Worm (Caenorhabditis elegans): ENCODE measurements around the gene srh-71.
"Not testable (repeated sequence)": the region's sequence is repeated elsewhere in the genome, so short reads cannot be mapped to it uniquely, and the experiment has no call there.

Gene srh-71

ce11 chrII:3118907-3119382 lies 4.4 kb upstream of the srh-71 start, which contains the start of gene T10D4.6:
T10D4.6 (plus strand) TSS chrII:3119332.
- no peak for TF ChIP-seq flt-1 (GFP tag; IDR thresholded peaks at IDR 0.05)
- no peak for TF ChIP-seq tab-1 (GFP tag; IDR thresholded peaks at IDR 0.05)
- peak; percentile 15 for TF ChIP-seq cog-1 (tag; optimal IDR thresholded peaks at IDR 0.05)
- TF ChIP-seq T22C8.4 (GFP tag; IDR thresholded peaks at IDR 0.05): peak; percentile 53
- no peak for TF ChIP-seq ref-1 (GFP tag; conservative IDR thresholded peaks at IDR 0.05)

- TF ChIP-seq med-1 (GFP tag; optimal IDR thresholded peaks at IDR 0.05; ENCODE audit: insufficient read depth): no peak
- TF ChIP-seq ztf-29 (GFP tag; IDR thresholded peaks at IDR 0.05): no peak
- no peak for TF ChIP-seq tab-1 (GFP tag; IDR thresholded peaks at IDR 0.05)
- TF ChIP-seq T22C8.4 (GFP tag; IDR thresholded peaks at IDR 0.05): no peak
- no peak for TF ChIP-seq ztf-23 (GFP tag; IDR thresholded peaks at IDR 0.05)
- TF ChIP-seq cog-1 (tag; optimal IDR thresholded peaks at IDR 0.05): no peak
- no peak for TF ChIP-seq klf-2 (GFP tag; conservative IDR thresholded peaks at IDR 0.05)
- no peak for TF ChIP-seq flt-1 (GFP tag; IDR thresholded peaks at IDR 0.05)
- no peak for TF ChIP-seq ref-1 (GFP tag; conservative IDR thresholded peaks at IDR 0.05)
Observed at ce11 chrII:3126341-3126740, 3.0 kb downstream of the srh-71 start, which contains the start of gene ins-19. ins-19 (minus strand) TSS chrII:3126441.

ce11 chrII:3126741-3127140 lies 3.4 kb downstream of the srh-71 start, which contains the start of gene ins-31:
ins-31 (plus strand) TSS chrII:3127041.
- 0 out of 2 replicates have a peak, but pooled peaks have one; percentile 32 for TF ChIP-seq ztf-23 (GFP tag; IDR thresholded peaks at IDR 0.05)

ce11 chrII:3129007-3129406 lies 5.7 kb downstream of the srh-71 start, which contains the start of gene chil-24:
chil-24 (plus strand) TSS chrII:3129162.
- TF ChIP-seq klf-2 (GFP tag; conservative IDR thresholded peaks at IDR 0.05) (no peak), flt-1 (GFP tag; IDR thresholded peaks at IDR 0.05) (no peak), ztf-29 (GFP tag; IDR thresholded peaks at IDR 0.05) (no peak), ref-1 (GFP tag; conservative IDR thresholded peaks at IDR 0.05) (no peak), cog-1 (tag; optimal IDR thresholded peaks at IDR 0.05) (no peak)

ce11 chrII:3135293-3135692 lies 12.0 kb downstream of the srh-71 start:
- TF ChIP-seq T22C8.4 (GFP tag; IDR thresholded peaks at IDR 0.05): no peak
- peak; percentile 20; the same call in 1 of the 2 replicates for TF ChIP-seq ztf-29 (GFP tag; IDR thresholded peaks at IDR 0.05)

ce11 chrII:3137804-3138203 lies 14.5 kb downstream of the srh-71 start, which contains the start of gene sri-54:
sri-54 (minus strand) TSS chrII:3137904.
- TF ChIP-seq ref-1 (GFP tag; conservative IDR thresholded peaks at IDR 0.05): no peak
- no peak for TF ChIP-seq flt-1 (GFP tag; IDR thresholded peaks at IDR 0.05)
- TF ChIP-seq med-1 (GFP tag; optimal IDR thresholded peaks at IDR 0.05; ENCODE audit: insufficient read depth): no peak
- no peak for TF ChIP-seq ztf-23 (GFP tag; IDR thresholded peaks at IDR 0.05)
- no peak for TF ChIP-seq T22C8.4 (GFP tag; IDR thresholded peaks at IDR 0.05)
- no peak for TF ChIP-seq cog-1 (tag; optimal IDR thresholded peaks at IDR 0.05)
- no peak for TF ChIP-seq ztf-29 (GFP tag; IDR thresholded peaks at IDR 0.05)
- no peak for TF ChIP-seq klf-2 (GFP tag; conservative IDR thresholded peaks at IDR 0.05)
- TF ChIP-seq tab-1 (GFP tag; IDR thresholded peaks at IDR 0.05): no peak

ce11 chrII:3142855-3143254 lies 19.5 kb downstream of the srh-71 start, which contains the start of gene sri-42:
sri-42 (minus strand) TSS chrII:3142955.
- TF ChIP-seq ref-1 (GFP tag; conservative IDR thresholded peaks at IDR 0.05); ztf-29 (GFP tag; IDR thresholded peaks at IDR 0.05); flt-1 (GFP tag; IDR thresholded peaks at IDR 0.05): not testable (repeated sequence)

- not testable (repeated sequence) for TF ChIP-seq klf-2 (GFP tag; conservative IDR thresholded peaks at IDR 0.05); cog-1 (tag; optimal IDR thresholded peaks at IDR 0.05); flt-1 (GFP tag; IDR thresholded peaks at IDR 0.05)
Observed at ce11 chrII:3144552-3144951, 21.2 kb downstream of the srh-71 start, which contains the start of gene sri-43. sri-43 (minus strand) TSS chrII:3144652.

- TF ChIP-seq klf-2 (GFP tag; conservative IDR thresholded peaks at IDR 0.05): no peak
- no peak for TF ChIP-seq flt-1 (GFP tag; IDR thresholded peaks at IDR 0.05)
- TF ChIP-seq ztf-23 (GFP tag; IDR thresholded peaks at IDR 0.05): no peak
- TF ChIP-seq med-1 (GFP tag; optimal IDR thresholded peaks at IDR 0.05; ENCODE audit: insufficient read depth): no peak
- TF ChIP-seq ref-1 (GFP tag; conservative IDR thresholded peaks at IDR 0.05): no peak
- TF ChIP-seq ztf-29 (GFP tag; IDR thresholded peaks at IDR 0.05): no peak
- TF ChIP-seq T22C8.4 (GFP tag; IDR thresholded peaks at IDR 0.05): no peak
- no peak for TF ChIP-seq cog-1 (tag; optimal IDR thresholded peaks at IDR 0.05)
- TF ChIP-seq tab-1 (GFP tag; IDR thresholded peaks at IDR 0.05): no peak
Observed at ce11 chrII:3145842-3146241, 22.5 kb downstream of the srh-71 start, which contains the start of gene T10D4.15. T10D4.15 (plus strand) TSS chrII:3146142.

- TF ChIP-seq T22C8.4 (GFP tag; IDR thresholded peaks at IDR 0.05): no peak
- no peak for TF ChIP-seq ref-1 (GFP tag; conservative IDR thresholded peaks at IDR 0.05)
- TF ChIP-seq med-1 (GFP tag; optimal IDR thresholded peaks at IDR 0.05; ENCODE audit: insufficient read depth): no peak
- TF ChIP-seq flt-1 (GFP tag; IDR thresholded peaks at IDR 0.05): no peak
- no peak for TF ChIP-seq cog-1 (tag; optimal IDR thresholded peaks at IDR 0.05)
- no peak for TF ChIP-seq ztf-29 (GFP tag; IDR thresholded peaks at IDR 0.05)
- TF ChIP-seq tab-1 (GFP tag; IDR thresholded peaks at IDR 0.05): no peak
- TF ChIP-seq ztf-23 (GFP tag; IDR thresholded peaks at IDR 0.05): no peak
- TF ChIP-seq klf-2 (GFP tag; conservative IDR thresholded peaks at IDR 0.05): no peak
Observed at ce11 chrII:3148404-3148803, 25.1 kb downstream of the srh-71 start.
